Worm (Caenorhabditis elegans) whole organism, L4 larva: Measurements from ENCODE around the gene mpc-1.
"Not testable (repeated sequence)": the region's sequence is repeated elsewhere in the genome, so short reads cannot be mapped to it uniquely, and the experiment has no call there.

Experiments used
- D1046.2 ChIP-seq: fragments of 200-800 bp; sonication (Bioruptor generic); IDR thresholded peaks from 2 replicates; pipeline ENCODE4 v1.3.6; 2022; ENCODE audit warnings: missing genetic modification characterization, missing compliant biosample characterization
- F10B5.3 ChIP-seq: sonication (generic microtip); optimal IDR thresholded peaks from 2 replicates; lab custom pipeline; 2016; ENCODE audit warnings: mild to moderate bottlenecking, missing genetic modification characterization, missing compliant biosample characterization
- T20F7.1 ChIP-seq: fragments of 200-800 bp; sonication (Bioruptor generic); optimal IDR thresholded peaks from 2 replicates; lab custom pipeline; 2018; ENCODE audit warnings: mild to moderate bottlenecking, missing genetic modification characterization, missing compliant biosample characterization
- T26A8.4 ChIP-seq: fragments of 200-800 bp; sonication (Bioruptor generic); IDR thresholded peaks from 2 replicates; pipeline ENCODE4 v1.3.6; 2022; ENCODE audit warnings: missing genetic modification characterization, missing compliant biosample characterization
- Y5F2A.4 ChIP-seq: fragments of 200-800 bp; sonication (Bioruptor generic); optimal IDR thresholded peaks from 2 replicates; lab custom pipeline; 2018; ENCODE audit warnings: mild to moderate bottlenecking, missing genetic modification characterization, missing compliant biosample characterization
- Y75B8A.6 ChIP-seq: fragments of 200-800 bp; sonication (Bioruptor generic); IDR thresholded peaks from 2 replicates; pipeline ENCODE4 v1.3.6; 2022; ENCODE audit warnings: missing genetic modification reagents, missing genetic modification characterization, missing compliant biosample characterization
- ZK337.2 ChIP-seq: fragments of 200-800 bp; sonication (Bioruptor generic); IDR thresholded peaks from 2 replicates; pipeline ENCODE4 v1.3.6; 2022; ENCODE audit warnings: missing genetic modification reagents, missing genetic modification characterization, missing compliant biosample characterization
- aha-1 ChIP-seq: fragments of 150-350 bp; peaks from one replicate; lab custom pipeline; 2014; ENCODE audit warnings: missing biosample characterization, missing genetic modification characterization
- ces-1 ChIP-seq: fragments of 150-350 bp; sonication (generic microtip); optimal IDR thresholded peaks from 4 replicates; lab custom pipeline; 2014; ENCODE audit warnings: missing biosample characterization, missing genetic modification reagents, missing genetic modification characterization
- ctbp-1 ChIP-seq: fragments of 200-800 bp; sonication (Bioruptor generic); IDR thresholded peaks from 2 replicates; pipeline ENCODE4 v1.3.6; 2022; ENCODE audit warnings: missing genetic modification reagents, missing genetic modification characterization, missing compliant biosample characterization
- daf-16 ChIP-seq, 3 experiments: sonication (generic microtip); optimal IDR thresholded peaks; 2 replicates each; lab custom pipeline; 2016 to 2017; ENCODE audit warnings: missing genetic modification characterization in 3 of 3, missing genetic modification reagents in 3 of 3, mild to moderate bottlenecking in 2 of 3, missing compliant biosample characterization in 2 of 3, missing biosample characterization in 1 of 3, moderate library complexity in 1 of 3
- dmd-8 ChIP-seq: fragments of 200-800 bp; sonication (Bioruptor generic); IDR thresholded peaks from 2 replicates; pipeline ENCODE4 v1.3.6; 2022; ENCODE audit warnings: missing genetic modification characterization, missing compliant biosample characterization
- dmd-9 ChIP-seq: fragments of 200-800 bp; sonication (Bioruptor generic); IDR thresholded peaks from 2 replicates; pipeline ENCODE4 v1.3.6; 2022; ENCODE audit warnings: missing genetic modification reagents, missing genetic modification characterization, missing compliant biosample characterization
- dve-1 ChIP-seq: sonication (generic microtip); optimal IDR thresholded peaks from 2 replicates; lab custom pipeline; 2017; ENCODE audit warnings: antibody characterized with exemption, mild to moderate bottlenecking, missing genetic modification characterization, missing compliant biosample characterization; ENCODE audit not compliant: insufficient read depth
- hif-1 ChIP-seq, 2 experiments: sonication (generic microtip); optimal IDR thresholded peaks; 2 replicates each; lab custom pipeline; 2016 to 2017; ENCODE audit warnings: missing compliant biosample characterization in 2 of 2, missing genetic modification characterization in 2 of 2, missing genetic modification reagents in 2 of 2, missing genotype in 2 of 2, mild to moderate bottlenecking in 1 of 2
- hmg-1.1 ChIP-seq: fragments of 200-800 bp; sonication (Bioruptor generic); IDR thresholded peaks from 2 replicates; pipeline ENCODE4 v1.3.6; 2022; ENCODE audit warnings: missing genetic modification reagents, missing genetic modification characterization, missing compliant biosample characterization
- jun-1 ChIP-seq: fragments of 150-350 bp; optimal IDR thresholded peaks from 2 replicates; lab custom pipeline; 2014; ENCODE audit warnings: missing biosample characterization, missing genetic modification reagents, missing genetic modification characterization
- lim-7 ChIP-seq: fragments of 200-800 bp; sonication (Bioruptor generic); IDR thresholded peaks from 2 replicates; pipeline ENCODE4 v1.3.6; 2022; ENCODE audit warnings: missing genetic modification characterization, missing compliant biosample characterization
- lin-13 ChIP-seq: fragments of 150-350 bp; optimal IDR thresholded peaks from 2 replicates; lab custom pipeline; 2014; ENCODE audit warnings: missing biosample characterization, missing genetic modification reagents, missing genetic modification characterization
- lir-3 ChIP-seq: sonication (generic microtip); optimal IDR thresholded peaks from 2 replicates; lab custom pipeline; 2016; ENCODE audit warnings: mild to moderate bottlenecking, missing genetic modification characterization, missing compliant biosample characterization
- mdl-1 ChIP-seq, 2 experiments: fragments of 150-350 bp in 1 of 2; sonication (generic microtip) in 1 of 2; optimal IDR thresholded peaks; 2 replicates each; lab custom pipeline; 2014 to 2017; ENCODE audit warnings: missing biosample characterization in 2 of 2, missing genetic modification characterization in 2 of 2
- mxl-3 ChIP-seq: fragments of 200-800 bp; sonication (Bioruptor generic); optimal IDR thresholded peaks from 2 replicates; lab custom pipeline; 2018; ENCODE audit warnings: mild to moderate bottlenecking, missing genetic modification characterization, missing compliant biosample characterization
- nhr-28 ChIP-seq: fragments of 150-350 bp; optimal IDR thresholded peaks from 2 replicates; lab custom pipeline; 2014; ENCODE audit warnings: missing biosample characterization, missing genetic modification characterization
- nhr-42 ChIP-seq: fragments of 200-800 bp; sonication (Bioruptor generic); IDR thresholded peaks from 2 replicates; pipeline ENCODE4 v1.3.6; 2022; ENCODE audit warnings: missing genetic modification characterization, missing compliant biosample characterization
- nhr-48 ChIP-seq: sonication (generic microtip); optimal IDR thresholded peaks from 2 replicates; lab custom pipeline; 2016; ENCODE audit warnings: mild to moderate bottlenecking, missing genetic modification characterization, missing compliant biosample characterization
- pha-4 ChIP-seq, 2 experiments: fragments of 150-350 bp in 1 of 2; fragments of 200-800 bp in 1 of 2; sonication (Bioruptor generic) in 1 of 2; IDR thresholded peaks in 1 of 2; optimal IDR thresholded peaks in 1 of 2; 2 replicates each; pipeline versions ENCODE4 v1.3.6 to Lab custom; 2014 to 2022; ENCODE audit warnings: missing genetic modification characterization in 2 of 2, missing genetic modification reagents in 2 of 2, missing biosample characterization in 1 of 2, missing compliant biosample characterization in 1 of 2
- rbr-2 ChIP-seq: sonication (generic microtip); optimal IDR thresholded peaks from 2 replicates; lab custom pipeline; 2016; ENCODE audit warnings: missing genotype, missing genetic modification characterization, missing compliant biosample characterization
- set-16 ChIP-seq: fragments of 200-800 bp; sonication (Bioruptor generic); IDR thresholded peaks from 2 replicates; pipeline ENCODE4 v1.3.6; 2022; ENCODE audit warnings: missing genetic modification reagents, missing genetic modification characterization, missing compliant biosample characterization
- spr-1 ChIP-seq: sonication (generic microtip); optimal IDR thresholded peaks from 2 replicates; lab custom pipeline; 2016; ENCODE audit warnings: mild to moderate bottlenecking, missing genetic modification characterization, missing compliant biosample characterization
- spr-3 ChIP-seq: fragments of 200-800 bp; sonication (Bioruptor generic); optimal IDR thresholded peaks from 2 replicates; lab custom pipeline; 2018; ENCODE audit warnings: mild to moderate bottlenecking, missing genetic modification characterization, missing compliant biosample characterization
- tra-1 ChIP-seq: fragments of 200-800 bp; sonication (Bioruptor generic); IDR thresholded peaks from 2 replicates; pipeline ENCODE4 v1.3.6; 2022; ENCODE audit warnings: missing genetic modification reagents, missing genetic modification characterization, missing compliant biosample characterization
- vab-7 ChIP-seq: fragments of 200-800 bp; sonication (Bioruptor generic); IDR thresholded peaks from 2 replicates; pipeline ENCODE4 v1.3.6; 2022; ENCODE audit warnings: missing genetic modification reagents, missing genetic modification characterization, missing compliant biosample characterization
- zfp-3 ChIP-seq: fragments of 200-800 bp; sonication (Bioruptor generic); conservative IDR thresholded peaks from 2 replicates; pipeline ENCODE4 v1.3.6; 2022; ENCODE audit warnings: missing genetic modification reagents, missing genetic modification characterization, missing compliant biosample characterization
- ztf-11 ChIP-seq: fragments of 150-350 bp; optimal IDR thresholded peaks from 2 replicates; lab custom pipeline; 2014; ENCODE audit warnings: missing biosample characterization, missing genetic modification characterization

The mpc-1 gene

DNA sequence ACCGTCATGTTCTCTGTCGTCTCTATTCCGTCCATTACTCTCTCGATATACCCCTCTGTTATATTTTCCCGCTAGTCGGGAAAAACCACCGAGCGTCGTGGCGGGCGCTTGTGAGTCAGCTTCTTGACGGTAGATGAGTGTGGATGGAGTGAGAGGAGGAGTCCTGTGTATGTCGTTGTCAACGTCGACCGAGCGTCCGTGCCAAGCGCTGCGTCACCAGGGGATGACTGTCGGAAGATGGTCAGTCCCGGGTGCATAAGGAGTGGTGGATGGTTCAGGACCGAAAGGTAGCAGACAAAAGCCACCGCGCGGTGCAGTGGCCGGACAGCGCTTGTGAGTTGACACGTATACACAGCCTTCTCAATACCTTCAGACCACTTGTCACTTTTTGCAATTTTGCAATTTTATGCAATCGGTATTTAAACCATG, 43.9 kb upstream of the mpc-1 start (continued):
- peak; percentile 52; the same call in 1 of the 2 replicates for TF ChIP-seq D1046.2
- TF ChIP-seq nhr-42 (GFP tag; lab: Robert Waterston, UW): peak; percentile 69; the same call in 1 of the 2 replicates
- peak; percentile 41 for TF ChIP-seq mxl-3 (GFP tag; lab: Kevin White, UChicago)
- TF ChIP-seq nhr-48 (tag; lab: Kevin White, UChicago): peak; percentile 67
- peak; percentile 84 for TF ChIP-seq pha-4 (GFP tag; IDR thresholded peaks at IDR 0.05; lab: Robert Waterston, UW)
- TF ChIP-seq pha-4 (tag; optimal IDR thresholded peaks at IDR 0.05; lab: Kevin White, UChicago): not testable (repeated sequence)
- TF ChIP-seq jun-1 (tag; lab: Kevin White, UChicago): peak; percentile 6
- peak; percentile 63 for TF ChIP-seq spr-1 (tag; lab: Kevin White, UChicago)
- TF ChIP-seq tra-1 (GFP tag; lab: Robert Waterston, UW): peak; percentile 65
- peak; percentile 57 for TF ChIP-seq T20F7.1 (GFP tag; lab: Kevin White, UChicago)
- peak; percentile 88 for TF ChIP-seq hmg-1.1
- TF ChIP-seq ctbp-1 (GFP tag; lab: Robert Waterston, UW): peak; percentile 69; the same call in 1 of the 2 replicates
- TF ChIP-seq aha-1 (tag; lab: Kevin White, UChicago): peak; percentile 96
- peak; percentile 61 for TF ChIP-seq dve-1 (tag; lab: Kevin White, UChicago)
- peak in 1 of 2 experiments; percentile 17 for TF ChIP-seq mdl-1 (tag; optimal IDR thresholded peaks at IDR 0.05; lab: Kevin White, UChicago)
- TF ChIP-seq set-16 (GFP tag; lab: Robert Waterston, UW): peak; percentile 90
- peak; percentile 49 for TF ChIP-seq F10B5.3 (tag; lab: Kevin White, UChicago)
- TF ChIP-seq daf-16 (GFP tag; optimal IDR thresholded peaks at IDR 0.05; lab: Kevin White, UChicago): peak; percentile 20 to 54
- TF ChIP-seq daf-16 (tag; optimal IDR thresholded peaks at IDR 0.05; lab: Kevin White, UChicago): peak; percentile 24
- TF ChIP-seq zfp-3: peak; percentile 82
- TF ChIP-seq nhr-28 (tag; lab: Kevin White, UChicago): peak; percentile 37
- TF ChIP-seq rbr-2: peak; percentile 74
- TF ChIP-seq dmd-9 (GFP tag; lab: Robert Waterston, UW): peak; percentile 39; the same call in 1 of the 2 replicates
- TF ChIP-seq hif-1 (tag; optimal IDR thresholded peaks at IDR 0.05; lab: Kevin White, UChicago): peak in 1 of 2 experiments; percentile 24
- peak; percentile 59; the same call in 1 of the 2 replicates for TF ChIP-seq Y75B8A.6 (GFP tag; lab: Robert Waterston, UW)
- TF ChIP-seq spr-3: peak; percentile 51
- peak; percentile 78; the same call in 1 of the 2 replicates for TF ChIP-seq dmd-8 (GFP tag; lab: Robert Waterston, UW)
- TF ChIP-seq vab-7 (GFP tag; lab: Robert Waterston, UW): peak; percentile 58; the same call in 1 of the 2 replicates
- TF ChIP-seq T26A8.4 (GFP tag; lab: Robert Waterston, UW): peak; percentile 84
- TF ChIP-seq ZK337.2: peak; percentile 64; the same call in 1 of the 2 replicates
- peak; percentile 52 for TF ChIP-seq lir-3 (tag; lab: Kevin White, UChicago)
- TF ChIP-seq lim-7: peak; percentile 71

DNA sequence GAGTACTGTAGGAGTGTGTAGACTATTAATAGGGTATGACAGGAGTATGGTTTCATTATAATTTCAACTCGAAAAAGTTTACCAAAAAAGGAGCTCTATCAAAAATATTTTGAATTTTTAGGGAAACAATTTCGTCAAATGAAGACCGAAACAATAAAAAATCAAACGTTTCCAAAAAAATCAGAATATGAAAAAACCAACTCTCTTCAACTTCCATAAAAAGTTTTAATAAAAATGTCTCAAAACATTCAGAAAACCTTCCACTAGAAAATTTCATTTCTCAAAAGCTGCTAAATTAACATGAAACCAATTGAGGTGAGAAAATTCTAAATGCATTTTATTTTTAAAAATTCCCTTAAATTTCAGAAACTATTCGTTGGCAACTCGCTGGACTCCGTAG, 42.7 kb upstream of the mpc-1 start, which contains the start of gene ckb-3:
ckb-3 (plus strand) TSS at position 301 of the 400 bp plus-strand sequence.
- TF ChIP-seq set-16 (GFP tag; lab: Robert Waterston, UW) (no peak), ztf-11 (tag; lab: Kevin White, UChicago) (no peak), lin-13 (no peak), Y5F2A.4 (GFP tag; lab: Kevin White, UChicago) (no peak), mxl-3 (GFP tag; lab: Kevin White, UChicago) (no peak), aha-1 (tag; lab: Kevin White, UChicago) (no peak)

DNA sequence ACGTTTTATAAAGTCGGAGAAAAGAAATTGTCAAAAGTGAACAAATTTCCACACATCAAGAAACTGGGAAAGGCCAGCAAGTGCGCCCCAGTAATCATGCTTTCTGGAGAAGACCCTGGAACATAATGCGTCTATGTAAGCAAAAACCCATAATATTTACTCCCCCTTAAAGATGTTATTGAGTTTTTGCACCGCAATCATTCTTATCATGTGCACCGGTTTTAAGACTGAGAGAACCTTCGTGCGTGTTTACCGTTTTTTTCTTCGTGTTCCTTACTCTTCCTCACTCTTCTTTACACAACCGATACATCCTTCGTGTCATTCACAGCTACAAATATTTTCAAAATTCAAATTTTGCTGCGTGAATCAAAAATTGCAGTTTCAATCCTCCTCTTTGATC, 40.4 kb upstream of the mpc-1 start:
- TF ChIP-seq daf-16 (GFP tag; optimal IDR thresholded peaks at IDR 0.05; lab: Kevin White, UChicago): no peak
- TF ChIP-seq daf-16 (tag; optimal IDR thresholded peaks at IDR 0.05; lab: Kevin White, UChicago): peak; percentile 97
- no peak for TF ChIP-seq ces-1 (GFP tag; lab: Kevin White, UChicago)
